Fruit fly (Drosophila melanogaster) whole organism, pupa: Measurements from ENCODE around the gene mRpL20.

Experiments
- CG10348 ChIP-seq: fragments of 200-800 bp; sonication (Bioruptor generic); IDR thresholded peaks from 2 replicates; pipeline ENCODE4 v1.3.6; 2022; ENCODE audit warnings: missing biosample characterization, missing genetic modification characterization
- CG17806 ChIP-seq: fragments of 200-800 bp; sonication (Bioruptor generic); optimal IDR thresholded peaks from 2 replicates; lab custom pipeline; 2018; ENCODE audit warnings: missing biosample characterization, mild to moderate bottlenecking, missing genetic modification characterization, moderate library complexity
- CG34367 ChIP-seq: fragments of 200-800 bp; sonication (Bioruptor generic); optimal IDR thresholded peaks from 2 replicates; lab custom pipeline; 2018; ENCODE audit warnings: missing biosample characterization, mild to moderate bottlenecking, missing genetic modification characterization
- CG8159 ChIP-seq: fragments of 200-800 bp; sonication (Bioruptor generic); optimal IDR thresholded peaks from 3 replicates; lab custom pipeline; 2018; ENCODE audit warnings: missing biosample characterization, mild to moderate bottlenecking, missing genetic modification characterization, moderate library complexity
- CG9948 ChIP-seq: fragments of 200-800 bp; sonication (Bioruptor generic); optimal IDR thresholded peaks from 2 replicates; lab custom pipeline; 2018; ENCODE audit warnings: missing biosample characterization, mild to moderate bottlenecking, missing genetic modification characterization, moderate library complexity
- D1 ChIP-seq: fragments of 200-800 bp; sonication (Bioruptor generic); optimal IDR thresholded peaks from 2 replicates; lab custom pipeline; 2018; ENCODE audit warnings: missing biosample characterization, mild to moderate bottlenecking, missing genetic modification characterization, moderate library complexity
- Pif1A ChIP-seq: fragments of 200-800 bp; sonication (Bioruptor generic); optimal IDR thresholded peaks from 3 replicates; lab custom pipeline; 2016; ENCODE audit warnings: missing biosample characterization, missing genetic modification characterization
- Pif1B ChIP-seq: fragments of 200-800 bp; sonication (Bioruptor generic); optimal IDR thresholded peaks from 3 replicates; lab custom pipeline; 2016; ENCODE audit warnings: missing biosample characterization, missing genetic modification characterization
- gl ChIP-seq: fragments of 200-800 bp; sonication (Bioruptor generic); optimal IDR thresholded peaks from 2 replicates; lab custom pipeline; 2018; ENCODE audit warnings: missing biosample characterization, mild to moderate bottlenecking, missing genetic modification characterization

dm6 chr3L:13032915-13033282, 15.2 kb upstream of the mRpL20 start:
- TF ChIP-seq Pif1B (GFP tag; lab: Kevin White, UChicago) (no peak), CG9948 (tag; lab: Kevin White, UChicago) (no peak), CG10348 (no peak), CG34367 (no peak), gl (tag; lab: Kevin White, UChicago) (no peak), Pif1A (GFP tag; lab: Kevin White, UChicago) (no peak), CG17806 (no peak), CG8159 (tag; lab: Kevin White, UChicago) (no peak), D1 (tag; lab: Kevin White, UChicago) (no peak)
